Fruit fly (Drosophila melanogaster) whole organism, embryonic: ENCODE data around the gene Cyp4d1.

Experiments
- ATbp ChIP-seq: fragments of 200-800 bp; sonication (Bioruptor generic); optimal IDR thresholded peaks from 2 replicates; lab custom pipeline; 2017; ENCODE audit warnings: missing biosample characterization, mild to moderate bottlenecking, missing genetic modification characterization, missing genetic modification reagents
- CG10209 ChIP-seq: fragments of 200-800 bp; sonication (Bioruptor generic); optimal IDR thresholded peaks from 3 replicates; lab custom pipeline; 2017; ENCODE audit warnings: missing biosample characterization, mild to moderate bottlenecking, missing genetic modification characterization, missing genetic modification reagents
- CG10565 ChIP-seq: fragments of 200-800 bp; sonication (Bioruptor generic); optimal IDR thresholded peaks from 3 replicates; lab custom pipeline; 2016; ENCODE audit warnings: missing biosample characterization, mild to moderate bottlenecking, missing genetic modification characterization
- CG13123 ChIP-seq: fragments of 200-800 bp; sonication (Bioruptor generic); optimal IDR thresholded peaks from 2 replicates; lab custom pipeline; 2016; ENCODE audit warnings: missing biosample characterization, missing genetic modification characterization
- CG14050 ChIP-seq: fragments of 200-800 bp; sonication (Bioruptor generic); IDR thresholded peaks from 3 replicates; pipeline ENCODE4 v1.3.6; 2022; ENCODE audit warnings: missing biosample characterization, missing genetic modification characterization
- CG14860 ChIP-seq: fragments of 200-800 bp; sonication (Bioruptor generic); IDR thresholded peaks from 3 replicates; pipeline ENCODE4 v1.3.6; 2022; ENCODE audit warnings: missing biosample characterization, missing genetic modification characterization; ENCODE audit not compliant: partially characterized antibody
- CG15696 ChIP-seq: fragments of 200-800 bp; sonication (Bioruptor generic); optimal IDR thresholded peaks from 2 replicates; lab custom pipeline; 2019; ENCODE audit warnings: missing biosample characterization, mild to moderate bottlenecking, missing genetic modification characterization, moderate library complexity
- CG16813 ChIP-seq: fragments of 200-800 bp; sonication (Bioruptor generic); IDR thresholded peaks from 3 replicates; pipeline ENCODE4 v1.3.6; 2022; ENCODE audit warnings: missing biosample characterization, missing genetic modification characterization; ENCODE audit not compliant: partially characterized antibody
- CG16815 ChIP-seq: fragments of 200-800 bp; sonication (Bioruptor generic); optimal IDR thresholded peaks from 3 replicates; lab custom pipeline; 2017; ENCODE audit warnings: missing biosample characterization, mild to moderate bottlenecking, missing genetic modification characterization
- CG18619 ChIP-seq: fragments of 200-800 bp; sonication (Bioruptor generic); optimal IDR thresholded peaks from 3 replicates; lab custom pipeline; 2017; ENCODE audit warnings: missing biosample characterization, mild to moderate bottlenecking, missing genetic modification characterization
- CG2712 ChIP-seq: fragments of 200-800 bp; optimal IDR thresholded peaks from 3 replicates; lab custom pipeline; 2019; ENCODE audit warnings: missing biosample characterization, mild to moderate bottlenecking, missing genetic modification characterization, moderate library complexity
- CG2889 ChIP-seq: fragments of 200-800 bp; sonication (Bioruptor generic); IDR thresholded peaks from 3 replicates; pipeline ENCODE4 v1.3.6; 2022; ENCODE audit warnings: missing biosample characterization, missing genetic modification characterization
- CG32532 ChIP-seq: fragments of 200-800 bp; sonication (Bioruptor generic); IDR thresholded peaks from 2 replicates; pipeline ENCODE4 v1.3.6; 2022; ENCODE audit warnings: missing biosample characterization, missing genetic modification characterization
- CG42726 ChIP-seq: fragments of 200-800 bp; sonication (Bioruptor generic); IDR thresholded peaks from 2 replicates; pipeline ENCODE4 v1.3.6; 2022; ENCODE audit warnings: missing biosample characterization, missing genetic modification characterization; ENCODE audit not compliant: partially characterized antibody
- CG5180 ChIP-seq: fragments of 200-800 bp; sonication (Bioruptor generic); optimal IDR thresholded peaks from 3 replicates; lab custom pipeline; 2017; ENCODE audit warnings: missing biosample characterization, missing genetic modification characterization, mild to moderate bottlenecking, moderate library complexity, missing genetic modification reagents
- CG6854 ChIP-seq: fragments of 200-800 bp; sonication (Bioruptor generic); optimal IDR thresholded peaks from 3 replicates; lab custom pipeline; 2017; ENCODE audit warnings: missing biosample characterization, mild to moderate bottlenecking, missing genetic modification characterization
- CG7372 ChIP-seq: fragments of 200-800 bp; sonication (Bioruptor generic); IDR thresholded peaks from 2 replicates; pipeline ENCODE4 v1.3.6; 2022; ENCODE audit warnings: missing biosample characterization, missing genetic modification characterization
- CG7963 ChIP-seq: fragments of 200-800 bp; sonication (Bioruptor generic); IDR thresholded peaks from 3 replicates; pipeline ENCODE4 v1.3.6; 2022; ENCODE audit warnings: missing biosample characterization, missing genetic modification characterization; ENCODE audit not compliant: partially characterized antibody
- CG8281 ChIP-seq: fragments of 200-800 bp; sonication (Bioruptor generic); optimal IDR thresholded peaks from 2 replicates; lab custom pipeline; 2018; ENCODE audit warnings: missing biosample characterization, mild to moderate bottlenecking, missing genetic modification characterization, moderate library complexity
- CG8359 ChIP-seq: fragments of 200-800 bp; sonication (Bioruptor generic); optimal IDR thresholded peaks from 2 replicates; lab custom pipeline; 2017; ENCODE audit warnings: missing biosample characterization, mild to moderate bottlenecking, missing genetic modification characterization, borderline replicate concordance
- CG8924 ChIP-seq: fragments of 200-800 bp; optimal IDR thresholded peaks from 3 replicates; lab custom pipeline; 2019; ENCODE audit warnings: missing biosample characterization, mild to moderate bottlenecking, missing genetic modification characterization, moderate library complexity
- CG9215 ChIP-seq: fragments of 200-800 bp; sonication (Bioruptor generic); IDR thresholded peaks from 2 replicates; pipeline ENCODE4 v1.3.6; 2022; ENCODE audit warnings: missing biosample characterization, missing genetic modification characterization
- CoRest ChIP-seq: fragments of 200-800 bp; sonication (Bioruptor generic); optimal IDR thresholded peaks from 3 replicates; lab custom pipeline; 2018; ENCODE audit warnings: missing biosample characterization, mild to moderate bottlenecking, missing genetic modification characterization, moderate library complexity
- Dip3 ChIP-seq: fragments of 200-800 bp; sonication (Bioruptor generic); optimal IDR thresholded peaks from 3 replicates; lab custom pipeline; 2016; ENCODE audit warnings: missing biosample characterization, missing genetic modification characterization
- Doc2 ChIP-seq: fragments of 200-800 bp; sonication (Bioruptor generic); IDR thresholded peaks from 2 replicates; pipeline ENCODE4 v1.3.6; 2022; ENCODE audit warnings: missing biosample characterization, missing genetic modification characterization
- H2.0 ChIP-seq: fragments of 200-800 bp; sonication (Bioruptor generic); IDR thresholded peaks from 2 replicates; pipeline ENCODE4 v1.3.6; 2022; ENCODE audit warnings: missing biosample characterization, missing genetic modification characterization
- Hr78 ChIP-seq, 2 experiments: fragments of 200-800 bp in 1 of 2; fragments of >200 bp in 1 of 2; sonication (Bioruptor generic) in 1 of 2; optimal IDR thresholded peaks; 2 replicates each; lab custom pipeline; 2017 to 2019; ENCODE audit warnings: missing biosample characterization in 2 of 2, missing genetic modification characterization in 2 of 2, mild to moderate bottlenecking in 1 of 2, moderate library complexity in 1 of 2
- Lpt ChIP-seq: fragments of >200 bp; optimal IDR thresholded peaks from 2 replicates; lab custom pipeline; 2018; ENCODE audit warnings: missing biosample characterization, missing genetic modification characterization
- MBD-R2 ChIP-seq: fragments of 200-800 bp; sonication (Bioruptor generic); IDR thresholded peaks from 2 replicates; pipeline ENCODE4 v1.3.6; 2022; ENCODE audit warnings: missing biosample characterization, missing genetic modification characterization
- Mes4 ChIP-seq: fragments of 200-800 bp; sonication (Bioruptor generic); optimal IDR thresholded peaks from 2 replicates; lab custom pipeline; 2016; ENCODE audit warnings: missing biosample characterization, missing genetic modification characterization
- Nf-YB ChIP-seq: fragments of 200-800 bp; sonication (Bioruptor generic); optimal IDR thresholded peaks from 3 replicates; lab custom pipeline; 2019; ENCODE audit warnings: missing biosample characterization, mild to moderate bottlenecking, missing genetic modification characterization, moderate library complexity
- Six4 ChIP-seq: fragments of 200-800 bp; sonication (Bioruptor generic); optimal IDR thresholded peaks from 2 replicates; lab custom pipeline; 2016; ENCODE audit warnings: missing biosample characterization, missing genetic modification characterization
- Sox100B ChIP-seq: fragments of 200-800 bp; sonication (Bioruptor generic); optimal IDR thresholded peaks from 3 replicates; lab custom pipeline; 2018; ENCODE audit warnings: missing biosample characterization, mild to moderate bottlenecking, missing genetic modification characterization
- Trl ChIP-seq, 3 experiments: fragments of >200 bp in 2 of 3; fragments of 200-800 bp in 1 of 3; sonication (Bioruptor generic) in 1 of 3; optimal IDR thresholded peaks; 2 replicates in 1 of 3; 3 replicates in 2 of 3; lab custom pipeline; 2016 to 2017; ENCODE audit warnings: missing biosample characterization in 1 of 3, missing genetic modification characterization in 1 of 3
- ac ChIP-seq: fragments of 200-800 bp; sonication (Bioruptor generic); optimal IDR thresholded peaks from 3 replicates; lab custom pipeline; 2017; ENCODE audit warnings: missing biosample characterization, mild to moderate bottlenecking, missing genetic modification characterization
- al ChIP-seq: fragments of 200-800 bp; sonication (Bioruptor generic); IDR thresholded peaks from 2 replicates; pipeline ENCODE4 v1.3.6; 2022; ENCODE audit warnings: missing biosample characterization, missing genetic modification characterization
- dan ChIP-seq: fragments of 200-800 bp; sonication (Bioruptor generic); IDR thresholded peaks from 2 replicates; pipeline ENCODE4 v1.3.6; 2022; ENCODE audit warnings: missing biosample characterization, missing genetic modification characterization
- danr ChIP-seq: fragments of 200-800 bp; sonication (Bioruptor generic); IDR thresholded peaks from 2 replicates; pipeline ENCODE4 v1.3.6; 2022; ENCODE audit warnings: missing biosample characterization, missing genetic modification characterization
- dmrt11E ChIP-seq: fragments of 200-800 bp; sonication (Bioruptor generic); optimal IDR thresholded peaks from 3 replicates; lab custom pipeline; 2018; ENCODE audit warnings: missing biosample characterization, mild to moderate bottlenecking, missing genetic modification characterization, moderate library complexity
- ems ChIP-seq: fragments of 200-800 bp; sonication (Bioruptor generic); optimal IDR thresholded peaks from 3 replicates; lab custom pipeline; 2016; ENCODE audit warnings: missing biosample characterization, missing genetic modification characterization
- ftz-f1 ChIP-seq: fragments of 200-800 bp; sonication (Bioruptor generic); optimal IDR thresholded peaks from 2 replicates; lab custom pipeline; 2016; ENCODE audit warnings: missing biosample characterization, missing genetic modification characterization
- gcm2 ChIP-seq: fragments of 200-800 bp; sonication (Bioruptor generic); optimal IDR thresholded peaks from 2 replicates; lab custom pipeline; 2016; ENCODE audit warnings: missing biosample characterization, missing genetic modification characterization
- gro ChIP-seq: fragments of 200-800 bp; sonication (Bioruptor generic); optimal IDR thresholded peaks from 2 replicates; lab custom pipeline; 2016; ENCODE audit warnings: missing biosample characterization, missing genetic modification characterization
- luna ChIP-seq: fragments of 200-800 bp; sonication (Bioruptor generic); optimal IDR thresholded peaks from 2 replicates; lab custom pipeline; 2016; ENCODE audit warnings: missing biosample characterization, missing genetic modification characterization
- mam ChIP-seq: fragments of 200-800 bp; sonication (Bioruptor generic); optimal IDR thresholded peaks from 3 replicates; lab custom pipeline; 2016; ENCODE audit warnings: missing biosample characterization, missing genetic modification characterization
- p53 ChIP-seq: fragments of 200-800 bp; sonication (Bioruptor generic); optimal IDR thresholded peaks from 2 replicates; lab custom pipeline; 2016; ENCODE audit warnings: missing biosample characterization, missing genetic modification characterization
- tio ChIP-seq: fragments of 200-800 bp; sonication (Bioruptor generic); optimal IDR thresholded peaks from 2 replicates; lab custom pipeline; 2017; ENCODE audit warnings: missing biosample characterization, missing genetic modification characterization, inconsistent platforms

Cyp4d1 gene

DNA sequence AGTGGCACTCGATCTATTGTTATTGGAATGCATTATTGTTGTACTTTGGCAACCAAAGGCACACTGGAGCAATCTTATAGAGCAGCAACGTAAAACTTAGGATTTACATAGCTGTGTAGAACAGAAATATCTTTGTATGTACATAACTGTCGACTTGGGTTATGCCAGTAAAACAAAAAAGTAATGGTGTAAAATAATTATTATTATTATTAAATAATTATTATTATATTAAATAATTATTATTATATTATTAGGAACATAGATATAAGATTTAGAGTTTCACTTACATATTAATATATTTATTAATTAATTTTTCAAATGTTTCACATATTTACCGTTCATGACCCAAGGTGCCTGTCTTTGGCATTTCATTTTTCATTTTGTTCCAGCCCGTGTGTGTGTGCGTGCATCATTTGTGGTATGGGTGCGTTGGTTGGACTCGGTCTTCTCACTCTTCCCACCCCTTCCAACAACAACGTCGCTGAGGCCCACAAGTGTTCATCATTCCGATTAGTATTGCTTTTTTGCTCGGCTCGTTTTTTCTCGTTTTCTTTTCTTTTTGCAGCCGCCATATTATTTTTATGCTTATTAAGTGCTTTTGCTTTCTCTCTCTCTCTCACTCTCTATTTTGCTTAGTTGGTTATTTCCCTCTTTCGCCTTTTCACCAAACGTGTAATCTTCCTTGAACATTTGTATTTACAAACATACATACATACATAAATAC, 37.9 kb downstream of the Cyp4d1 start (continued):
- TF ChIP-seq ac = peak; percentile 94
- TF ChIP-seq Doc2 = peak; percentile 67; the same call in 1 of the 2 replicates
- TF ChIP-seq Lpt (GFP tag; lab: Kevin White, UChicago) = no peak
- TF ChIP-seq tio = peak; percentile 94
- peak; percentile 87 for TF ChIP-seq CG13123 (GFP tag; lab: Kevin White, UChicago)
- peak in 1 of 2 experiments; percentile 92 for TF ChIP-seq Hr78 (GFP tag; optimal IDR thresholded peaks at IDR 0.05; lab: Kevin White, UChicago)
- peak; percentile 80 for TF ChIP-seq CG10565 (GFP tag; lab: Kevin White, UChicago)
- TF ChIP-seq CG42726 (GFP tag; lab: Robert Waterston, UW) = no peak
- TF ChIP-seq gcm2 (GFP tag; lab: Kevin White, UChicago) = peak; percentile 69
- peak; percentile 92 for TF ChIP-seq CG9215 (GFP tag; lab: Robert Waterston, UW)
- TF ChIP-seq CG8281 (tag; lab: Kevin White, UChicago) = peak; percentile 91
- TF ChIP-seq danr = peak; percentile 91
- peak; percentile 99 for TF ChIP-seq CG2712
- no peak for TF ChIP-seq p53 (GFP tag; lab: Kevin White, UChicago)
- no peak for TF ChIP-seq CG7963 (GFP tag; lab: Robert Waterston, UW)
- TF ChIP-seq gro (GFP tag; lab: Kevin White, UChicago) = peak; percentile 10
- TF ChIP-seq CG16815 (GFP tag; lab: Kevin White, UChicago) = peak; percentile 97
- peak; percentile 85 for TF ChIP-seq H2.0 (GFP tag; lab: Robert Waterston, UW)
- peak; percentile 99 for TF ChIP-seq CG18619 (GFP tag; lab: Kevin White, UChicago)
- peak; percentile 75 for TF ChIP-seq dan
- peak; percentile 93 for TF ChIP-seq CG8359 (GFP tag; lab: Kevin White, UChicago)
- TF ChIP-seq Six4 (GFP tag; lab: Kevin White, UChicago) = peak; percentile 96
- peak; percentile 75 for TF ChIP-seq Nf-YB (GFP tag; lab: Kevin White, UChicago)
- peak; percentile 88 for TF ChIP-seq mam (GFP tag; lab: Kevin White, UChicago)
- TF ChIP-seq ftz-f1 (GFP tag; lab: Kevin White, UChicago) = no peak
- peak; percentile 99 for TF ChIP-seq CG10209
- peak; percentile 55 for TF ChIP-seq Mes4 (GFP tag; lab: Kevin White, UChicago)
- TF ChIP-seq CG8924 (tag; lab: Kevin White, UChicago) = peak; percentile 99
- peak; percentile 37 for TF ChIP-seq CG16813
- TF ChIP-seq luna (GFP tag; lab: Kevin White, UChicago) = peak; percentile 28
- TF ChIP-seq Dip3 (GFP tag; lab: Kevin White, UChicago) = peak; percentile 80
- TF ChIP-seq CG14050 (GFP tag; lab: Robert Waterston, UW) = peak; percentile 85
- peak; percentile 88 for TF ChIP-seq CG5180
- peak; percentile 95 for TF ChIP-seq ATbp (GFP tag; lab: Kevin White, UChicago)
- TF ChIP-seq CG2889 (GFP tag; lab: Robert Waterston, UW) = peak; percentile 75; the same call in 2 of the 3 replicates
- TF ChIP-seq CoRest = peak; percentile 99
- TF ChIP-seq CG7372 (GFP tag; lab: Robert Waterston, UW) = peak; percentile 94
- TF ChIP-seq Trl (optimal IDR thresholded peaks at IDR 0.05; lab: Kevin White, UChicago) = peak in 1 of 2 experiments; percentile 45
- peak; percentile 82 for TF ChIP-seq Trl (GFP tag; optimal IDR thresholded peaks at IDR 0.05; lab: Kevin White, UChicago)
- TF ChIP-seq MBD-R2 (GFP tag; lab: Robert Waterston, UW) = peak; percentile 68
- peak; percentile 98 for TF ChIP-seq CG6854 (GFP tag; lab: Kevin White, UChicago)
- peak; percentile 93 for TF ChIP-seq CG32532 (GFP tag; lab: Robert Waterston, UW)
- TF ChIP-seq dmrt11E (tag; lab: Kevin White, UChicago) = peak; percentile 99
- peak; percentile 84 for TF ChIP-seq ems (GFP tag; lab: Kevin White, UChicago)
- TF ChIP-seq Sox100B (GFP tag; lab: Kevin White, UChicago) = peak; percentile 100
- 0 out of 3 replicates have a peak, but pooled peaks have one; percentile 40 for TF ChIP-seq CG14860 (GFP tag; lab: Robert Waterston, UW)
- peak; percentile 89 for TF ChIP-seq al (GFP tag; lab: Robert Waterston, UW)
- peak; percentile 98 for TF ChIP-seq CG15696 (tag; lab: Kevin White, UChicago)
